Worm (Caenorhabditis elegans) whole organism, young adult: ENCODE results near the gene Y105C5B.3.
A peak's percentile ranks its signal among the peaks of the same experiment; 100 is the strongest.

Source experiments
- F37B4.10 ChIP-seq: fragments of 200-800 bp; sonication (Bioruptor generic); IDR thresholded peaks from 2 replicates; pipeline ENCODE4 v1.3.6; 2022; ENCODE audit warnings: missing genetic modification characterization, missing compliant biosample characterization
- ama-1 ChIP-seq, 3 experiments: fragments of 150-350 bp in 1 of 3; sonication (generic microtip) in 2 of 3; optimal IDR thresholded peaks; 2 replicates each; lab custom pipeline; 2014 to 2018; ENCODE audit warnings: missing biosample characterization in 2 of 3, missing genetic modification characterization in 2 of 3, missing genetic modification reagents in 2 of 3
- gei-17 ChIP-seq: fragments of 200-800 bp; sonication (Bioruptor generic); optimal IDR thresholded peaks from 2 replicates; lab custom pipeline; 2018; ENCODE audit warnings: mild to moderate bottlenecking, missing genetic modification characterization, missing compliant biosample characterization
- lin-35 ChIP-seq, 3 experiments: fragments of 150-350 bp in 2 of 3; sonication (generic microtip) in 1 of 3; optimal IDR thresholded peaks; 2 replicates each; lab custom pipeline; 2014 to 2018; ENCODE audit warnings: missing biosample characterization in 3 of 3, missing genetic modification characterization in 3 of 3, missing genetic modification reagents in 3 of 3
- nfyb-1 ChIP-seq: fragments of 200-800 bp; sonication (Bioruptor generic); IDR thresholded peaks from 2 replicates; pipeline ENCODE4 v1.3.6; 2022; ENCODE audit warnings: missing genetic modification reagents, missing genetic modification characterization, missing compliant biosample characterization
- pbrm-1 ChIP-seq: fragments of 200-800 bp; sonication (Bioruptor generic); IDR thresholded peaks from 2 replicates; pipeline ENCODE4 v1.3.6; 2022; ENCODE audit warnings: missing genetic modification reagents, missing genetic modification characterization, missing compliant biosample characterization
- snpc-1.1 ChIP-seq: sonication (generic microtip); optimal IDR thresholded peaks from 2 replicates; lab custom pipeline; 2017; ENCODE audit warnings: missing genetic modification characterization, mild to moderate bottlenecking, missing compliant biosample characterization, antibody characterized with exemption, moderate library complexity, missing genotype, missing genetic modification reagents; ENCODE audit not compliant: insufficient read depth
- snpc-4 ChIP-seq, 5 experiments: fragments of 150-350 bp in 1 of 5; sonication (generic microtip) in 4 of 5; optimal IDR thresholded peaks; 2 replicates each; lab custom pipeline; 2014 to 2018; ENCODE audit warnings: missing genetic modification characterization in 5 of 5, missing biosample characterization in 3 of 5, antibody characterized with exemption in 2 of 5, mild to moderate bottlenecking in 2 of 5, missing compliant biosample characterization in 2 of 5, missing genotype in 2 of 5, moderate library complexity in 2 of 5, missing genetic modification reagents in 1 of 5
- sptf-2 ChIP-seq: fragments of 200-800 bp; sonication (Bioruptor generic); optimal IDR thresholded peaks from 2 replicates; lab custom pipeline; 2018; ENCODE audit warnings: mild to moderate bottlenecking, missing genetic modification characterization, missing compliant biosample characterization

- TF ChIP-seq F37B4.10 (GFP tag; lab: Robert Waterston, UW) (no peak), ama-1 (optimal IDR thresholded peaks at IDR 0.05; lab: Kevin White, UChicago) (no peak), ama-1 (GFP tag; optimal IDR thresholded peaks at IDR 0.05; lab: Kevin White, UChicago) (no peak), gei-17 (GFP tag; lab: Kevin White, UChicago) (no peak), sptf-2 (no peak), nfyb-1 (GFP tag; lab: Robert Waterston, UW) (no peak), snpc-4 (GFP tag; optimal IDR thresholded peaks at IDR 0.05; lab: Kevin White, UChicago) (no peak), snpc-4 (tag; optimal IDR thresholded peaks at IDR 0.05; lab: Kevin White, UChicago) (peak in 1 of 4 experiments; percentile 12), lin-35 (GFP tag; optimal IDR thresholded peaks at IDR 0.05; lab: Kevin White, UChicago) (no peak), pbrm-1 (GFP tag; lab: Robert Waterston, UW) (no peak), snpc-1.1 (tag; lab: Kevin White, UChicago) (no peak)
Observed at ce11 chrIV:15883922-15884321, at the start of gene Y105C5B.3.
